Fruit fly (Drosophila melanogaster) whole organism, prepupa: ENCODE results near the gene Polr2G.

Experiments
- Blimp-1 ChIP-seq: fragments of 200-800 bp; sonication (Bioruptor generic); optimal IDR thresholded peaks from 3 replicates; lab custom pipeline; 2017; ENCODE audit warnings: missing biosample characterization, missing genetic modification characterization, mild to moderate bottlenecking, moderate library complexity, missing genetic modification reagents
- CG10631 ChIP-seq: fragments of 200-800 bp; sonication (Bioruptor generic); optimal IDR thresholded peaks from 2 replicates; lab custom pipeline; 2016; ENCODE audit warnings: missing biosample characterization, missing genetic modification characterization
- CG11902 ChIP-seq: fragments of 200-800 bp; sonication (Bioruptor generic); optimal IDR thresholded peaks from 3 replicates; lab custom pipeline; 2016; ENCODE audit warnings: missing biosample characterization, missing genetic modification characterization
- CG15336 ChIP-seq: fragments of 200-800 bp; sonication (Bioruptor generic); IDR thresholded peaks from 2 replicates; pipeline ENCODE4 v1.3.6; 2022; ENCODE audit warnings: missing biosample characterization, missing genetic modification characterization
- CG1621 ChIP-seq: fragments of 200-800 bp; sonication (Bioruptor generic); optimal IDR thresholded peaks from 3 replicates; lab custom pipeline; 2018; ENCODE audit warnings: missing biosample characterization, mild to moderate bottlenecking, missing genetic modification characterization
- CG3032 ChIP-seq: fragments of 200-800 bp; optimal IDR thresholded peaks from 2 replicates; lab custom pipeline; 2019; ENCODE audit warnings: missing biosample characterization, mild to moderate bottlenecking, missing genetic modification characterization, moderate library complexity
- CG31627 ChIP-seq: fragments of 200-800 bp; sonication (Bioruptor generic); optimal IDR thresholded peaks from 3 replicates; lab custom pipeline; 2016; ENCODE audit warnings: missing biosample characterization, missing genetic modification characterization
- CG32006 ChIP-seq: fragments of 200-800 bp; sonication (Bioruptor generic); optimal IDR thresholded peaks from 3 replicates; lab custom pipeline; 2017; ENCODE audit warnings: missing biosample characterization, mild to moderate bottlenecking, missing genetic modification characterization
- CG34406 ChIP-seq: fragments of 200-800 bp; sonication (Bioruptor generic); optimal IDR thresholded peaks from 3 replicates; lab custom pipeline; 2016; ENCODE audit warnings: missing biosample characterization, missing genetic modification characterization
- CG3919 ChIP-seq: fragments of 200-800 bp; sonication (Bioruptor generic); optimal IDR thresholded peaks from 3 replicates; lab custom pipeline; 2016; ENCODE audit warnings: missing biosample characterization, missing genetic modification characterization
- CG4318 ChIP-seq: fragments of 200-800 bp; sonication (Bioruptor generic); optimal IDR thresholded peaks from 3 replicates; lab custom pipeline; 2017; ENCODE audit warnings: missing biosample characterization, mild to moderate bottlenecking, missing genetic modification characterization
- CG6163 ChIP-seq: fragments of 200-800 bp; sonication (Bioruptor generic); IDR thresholded peaks from 3 replicates; pipeline ENCODE4 v1.3.6; 2022; ENCODE audit warnings: missing biosample characterization, missing genetic modification characterization
- CG6276 ChIP-seq: fragments of 200-800 bp; sonication (Bioruptor generic); optimal IDR thresholded peaks from 2 replicates; lab custom pipeline; 2017; ENCODE audit warnings: missing biosample characterization, mild to moderate bottlenecking, missing genetic modification characterization
- CG6792 ChIP-seq: fragments of 200-800 bp; sonication (Bioruptor generic); optimal IDR thresholded peaks from 3 replicates; lab custom pipeline; 2016; ENCODE audit warnings: missing biosample characterization, missing genetic modification characterization
- CG6808 ChIP-seq: fragments of 200-800 bp; sonication (Bioruptor generic); optimal IDR thresholded peaks from 3 replicates; lab custom pipeline; 2017; ENCODE audit warnings: missing biosample characterization, missing genetic modification characterization, mild to moderate bottlenecking, moderate library complexity, missing genetic modification reagents
- CG6854 ChIP-seq: fragments of 200-800 bp; sonication (Bioruptor generic); optimal IDR thresholded peaks from 2 replicates; lab custom pipeline; 2017; ENCODE audit warnings: missing biosample characterization, mild to moderate bottlenecking, missing genetic modification characterization
- CG7368 ChIP-seq: fragments of 200-800 bp; sonication (Bioruptor generic); optimal IDR thresholded peaks from 3 replicates; lab custom pipeline; 2016; ENCODE audit warnings: missing biosample characterization, missing genetic modification characterization
- CG8319 ChIP-seq: fragments of 200-800 bp; sonication (Bioruptor generic); optimal IDR thresholded peaks from 3 replicates; lab custom pipeline; 2016; ENCODE audit warnings: missing biosample characterization, missing genetic modification characterization
- CG8632 ChIP-seq: fragments of 200-800 bp; sonication (Bioruptor generic); optimal IDR thresholded peaks from 3 replicates; lab custom pipeline; 2016; ENCODE audit warnings: missing biosample characterization, missing genetic modification characterization
- CG9139 ChIP-seq: fragments of 200-800 bp; sonication (Bioruptor generic); optimal IDR thresholded peaks from 3 replicates; lab custom pipeline; 2017; ENCODE audit warnings: missing biosample characterization, mild to moderate bottlenecking, missing genetic modification characterization
- Eip75B ChIP-seq: fragments of 200-800 bp; sonication (Bioruptor generic); optimal IDR thresholded peaks from 3 replicates; lab custom pipeline; 2016; ENCODE audit warnings: missing biosample characterization, missing genetic modification characterization
- Eip78C ChIP-seq: fragments of 200-800 bp; sonication (Bioruptor generic); peaks from one replicate; lab custom pipeline; 2016; ENCODE audit warnings: missing biosample characterization, missing genetic modification characterization
- Eip93F ChIP-seq: fragments of 200-800 bp; sonication (Bioruptor generic); optimal IDR thresholded peaks from 2 replicates; lab custom pipeline; 2016; ENCODE audit warnings: missing biosample characterization, mild to moderate bottlenecking, missing genetic modification characterization
- Ets21C ChIP-seq: fragments of 200-800 bp; sonication (Bioruptor generic); optimal IDR thresholded peaks from 3 replicates; lab custom pipeline; 2016; ENCODE audit warnings: missing biosample characterization, missing genetic modification characterization
- Hr39 ChIP-seq: fragments of 200-800 bp; sonication (Bioruptor generic); optimal IDR thresholded peaks from 2 replicates; lab custom pipeline; 2016; ENCODE audit warnings: missing biosample characterization, missing genetic modification characterization
- Hr4 ChIP-seq: fragments of 200-800 bp; sonication (Bioruptor generic); optimal IDR thresholded peaks from 3 replicates; lab custom pipeline; 2016; ENCODE audit warnings: missing biosample characterization, missing genetic modification characterization
- Met ChIP-seq: fragments of 200-800 bp; sonication (Bioruptor generic); optimal IDR thresholded peaks from 3 replicates; lab custom pipeline; 2016; ENCODE audit warnings: missing biosample characterization, missing genetic modification characterization
- Smox ChIP-seq: fragments of 200-800 bp; sonication (Bioruptor generic); optimal IDR thresholded peaks from 3 replicates; lab custom pipeline; 2016; ENCODE audit warnings: missing biosample characterization, missing genetic modification characterization
- Sox14 ChIP-seq: fragments of 200-800 bp; sonication (Bioruptor generic); optimal IDR thresholded peaks from 3 replicates; lab custom pipeline; 2016; ENCODE audit warnings: missing biosample characterization, missing genetic modification characterization
- achi ChIP-seq: fragments of 200-800 bp; sonication (Bioruptor generic); optimal IDR thresholded peaks from 3 replicates; lab custom pipeline; 2016; ENCODE audit warnings: missing biosample characterization, missing genetic modification characterization
- cyc ChIP-seq: fragments of 200-800 bp; sonication (Bioruptor generic); optimal IDR thresholded peaks from 3 replicates; lab custom pipeline; 2016; ENCODE audit warnings: missing biosample characterization, missing genetic modification characterization
- dac ChIP-seq: fragments of 200-800 bp; sonication (Bioruptor generic); optimal IDR thresholded peaks from 2 replicates; lab custom pipeline; 2017; ENCODE audit warnings: missing biosample characterization, mild to moderate bottlenecking, missing genetic modification characterization
- dsx ChIP-seq: fragments of 200-800 bp; optimal IDR thresholded peaks from 3 replicates; lab custom pipeline; 2019; ENCODE audit warnings: missing biosample characterization, mild to moderate bottlenecking, missing genetic modification characterization, moderate library complexity; ENCODE audit not compliant: poor library complexity, severe bottlenecking
- eg ChIP-seq: fragments of 200-800 bp; sonication (Bioruptor generic); IDR thresholded peaks from 3 replicates; pipeline ENCODE4 v1.3.6; 2022; ENCODE audit warnings: missing biosample characterization, missing genetic modification characterization
- esn ChIP-seq: fragments of 200-800 bp; sonication (Bioruptor generic); optimal IDR thresholded peaks from 2 replicates; lab custom pipeline; 2016; ENCODE audit warnings: missing biosample characterization, mild to moderate bottlenecking, missing genetic modification characterization, moderate library complexity
- fd85E ChIP-seq: fragments of 200-800 bp; sonication (Bioruptor generic); optimal IDR thresholded peaks from 3 replicates; lab custom pipeline; 2016; ENCODE audit warnings: missing biosample characterization, missing genetic modification characterization
- lz ChIP-seq: fragments of 200-800 bp; sonication (Bioruptor generic); optimal IDR thresholded peaks from 3 replicates; lab custom pipeline; 2016; ENCODE audit warnings: missing biosample characterization, missing genetic modification characterization
- salr ChIP-seq, 2 experiments: fragments of 200-800 bp; sonication (Bioruptor generic); optimal IDR thresholded peaks; 3 replicates each; lab custom pipeline; 2016 to 2018; ENCODE audit warnings: missing biosample characterization in 2 of 2, missing genetic modification characterization in 2 of 2, mild to moderate bottlenecking in 1 of 2
- ss ChIP-seq, 2 experiments: fragments of 200-800 bp; sonication (Bioruptor generic); optimal IDR thresholded peaks; 2 replicates in 1 of 2; 3 replicates in 1 of 2; lab custom pipeline; 2017 to 2018; ENCODE audit warnings: mild to moderate bottlenecking in 2 of 2, missing biosample characterization in 2 of 2, missing genetic modification characterization in 2 of 2, moderate library complexity in 1 of 2
- svp ChIP-seq: fragments of 200-800 bp; sonication (Bioruptor generic); peaks from one replicate; lab custom pipeline; 2016; ENCODE audit warnings: missing biosample characterization, missing genetic modification characterization
- vri ChIP-seq: fragments of 200-800 bp; sonication (Bioruptor generic); optimal IDR thresholded peaks from 3 replicates; lab custom pipeline; 2016; ENCODE audit warnings: missing biosample characterization, mild to moderate bottlenecking, missing genetic modification characterization

Gene Polr2G

DNA sequence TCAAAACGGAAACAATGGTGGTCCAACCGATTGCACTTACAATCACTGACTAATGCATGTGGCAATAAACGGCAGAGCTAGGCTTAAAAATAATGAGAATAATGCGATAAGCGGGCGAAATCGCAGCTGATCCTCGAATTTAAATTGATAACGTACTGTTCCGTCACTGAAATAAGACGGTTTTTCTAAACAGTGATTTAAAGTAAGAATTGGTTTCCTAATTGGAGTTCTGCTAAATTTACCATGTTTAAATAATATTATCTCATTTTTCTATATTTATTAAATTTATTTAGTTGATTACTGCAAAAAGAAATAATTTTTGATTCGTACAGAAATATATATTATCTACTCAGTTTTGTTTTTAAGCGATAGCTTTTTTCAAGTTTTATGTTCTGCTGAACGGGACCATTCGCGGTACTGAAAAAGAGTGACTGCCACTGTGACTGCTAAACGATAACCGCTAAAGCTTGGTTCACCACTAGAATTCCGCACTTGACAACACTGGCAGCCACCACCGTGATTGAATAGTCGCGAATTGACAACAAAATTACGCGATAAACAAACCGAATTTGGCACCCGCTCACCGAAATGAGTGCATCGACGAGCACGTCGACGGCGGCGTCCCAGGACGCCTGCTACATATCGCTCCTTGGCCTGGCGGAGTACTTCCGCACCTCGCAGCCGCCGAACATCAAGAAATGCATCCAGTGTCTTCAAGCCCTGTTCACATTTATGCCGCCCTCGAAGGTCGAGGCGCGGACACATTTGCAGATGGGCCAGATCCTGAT is 14.1 kb downstream of the Polr2G start, which contains the start of the genes Spn88Eb and Mau2 (continued):
- TF ChIP-seq Sox14 (GFP tag; lab: Kevin White, UChicago): peak; percentile 49
- TF ChIP-seq esn (GFP tag; lab: Kevin White, UChicago): peak; percentile 52
- peak; percentile 70 for TF ChIP-seq eg (GFP tag; lab: Robert Waterston, UW)
- no peak for TF ChIP-seq achi (GFP tag; lab: Kevin White, UChicago)
- TF ChIP-seq Ets21C (GFP tag; lab: Kevin White, UChicago): no peak
- TF ChIP-seq Met: no peak
- TF ChIP-seq svp (GFP tag; lab: Kevin White, UChicago): no peak
- TF ChIP-seq CG10631 (GFP tag; lab: Kevin White, UChicago): no peak
- TF ChIP-seq Eip93F: peak; percentile 33
- peak; percentile 8 for TF ChIP-seq CG6792 (GFP tag; lab: Kevin White, UChicago)
- TF ChIP-seq, all 60 proteins: peak for 12

DNA sequence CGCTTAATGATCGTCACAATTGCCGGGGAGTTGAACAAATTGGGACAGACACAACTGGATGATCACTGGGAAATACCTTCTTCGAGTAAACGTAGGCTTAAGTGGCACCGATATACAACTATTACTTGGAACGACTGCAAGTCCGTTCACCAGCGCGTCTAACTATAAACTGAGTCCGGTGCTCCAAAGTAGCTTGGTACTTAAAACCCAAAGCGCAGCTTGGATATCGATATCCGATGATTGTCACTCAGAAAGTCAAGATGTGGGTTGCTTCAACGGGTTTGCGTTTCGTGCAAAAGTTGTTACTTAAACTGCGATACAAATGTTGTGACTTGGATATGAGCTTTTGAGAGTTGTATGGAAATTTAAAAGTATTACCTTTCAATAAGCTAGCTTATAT is 16.7 kb downstream of the Polr2G start, which contains the start of gene Spn88Ea:
Gene Spn88Ea, minus strand, starts transcription at position 175 of the 400 bp plus-strand sequence.
- peak; percentile 25 for TF ChIP-seq CG3919 (GFP tag; lab: Kevin White, UChicago)
- no peak for TF ChIP-seq CG7368 (GFP tag; lab: Kevin White, UChicago)
- TF ChIP-seq CG9139 (GFP tag; lab: Kevin White, UChicago): no peak
- no peak for TF ChIP-seq Hr4 (GFP tag; lab: Kevin White, UChicago)
- TF ChIP-seq eg (GFP tag; lab: Robert Waterston, UW): peak; percentile 46; the same call in 1 of the 3 replicates
- peak; percentile 13 for TF ChIP-seq dsx (GFP tag; lab: Kevin White, UChicago)
- peak; percentile 1 for TF ChIP-seq lz (GFP tag; lab: Kevin White, UChicago)
- TF ChIP-seq Eip78C: peak; percentile 59
- peak; percentile 35; the same call in 1 of the 2 replicates for TF ChIP-seq CG15336 (GFP tag; lab: Robert Waterston, UW)
- TF ChIP-seq Eip75B: no peak
- peak; percentile 37; the same call in 2 of the 3 replicates for TF ChIP-seq CG6163 (GFP tag; lab: Robert Waterston, UW)
- peak; percentile 5 for TF ChIP-seq CG1621 (tag; lab: Kevin White, UChicago)
- TF ChIP-seq, all 60 proteins: peak for 8

DNA sequence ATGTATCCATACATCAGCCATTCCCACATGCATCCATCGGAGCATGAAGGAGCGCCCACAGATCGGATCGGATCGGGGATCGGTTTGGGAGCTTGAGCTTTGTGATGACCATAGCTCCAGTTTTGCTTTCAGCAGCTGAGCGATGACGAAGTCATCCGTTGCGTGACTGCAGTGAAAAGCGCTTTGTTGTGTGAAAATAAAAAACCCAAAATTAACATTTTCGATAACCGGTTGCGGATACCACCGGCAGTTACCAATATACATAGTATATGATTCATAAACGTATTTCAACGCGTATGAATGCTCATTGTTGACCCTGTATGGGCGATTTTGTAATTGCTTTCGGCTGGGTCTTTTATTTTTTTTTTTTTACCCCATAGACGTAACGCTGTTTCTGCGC is 17.8 kb downstream of the Polr2G start:
- TF ChIP-seq CG6854 (GFP tag; lab: Kevin White, UChicago): peak; percentile 42
- TF ChIP-seq eg (GFP tag; lab: Robert Waterston, UW): 0 out of 3 replicates have a peak, but pooled peaks have one; percentile 44
- no peak for TF ChIP-seq lz (GFP tag; lab: Kevin White, UChicago)
- peak; percentile 32 for TF ChIP-seq vri
- TF ChIP-seq Blimp-1 (GFP tag; lab: Kevin White, UChicago): peak; percentile 77
- TF ChIP-seq ss (GFP tag; optimal IDR thresholded peaks at IDR 0.05; lab: Kevin White, UChicago): peak in 1 of 2 experiments; percentile 65
- TF ChIP-seq achi (GFP tag; lab: Kevin White, UChicago): no peak

DNA sequence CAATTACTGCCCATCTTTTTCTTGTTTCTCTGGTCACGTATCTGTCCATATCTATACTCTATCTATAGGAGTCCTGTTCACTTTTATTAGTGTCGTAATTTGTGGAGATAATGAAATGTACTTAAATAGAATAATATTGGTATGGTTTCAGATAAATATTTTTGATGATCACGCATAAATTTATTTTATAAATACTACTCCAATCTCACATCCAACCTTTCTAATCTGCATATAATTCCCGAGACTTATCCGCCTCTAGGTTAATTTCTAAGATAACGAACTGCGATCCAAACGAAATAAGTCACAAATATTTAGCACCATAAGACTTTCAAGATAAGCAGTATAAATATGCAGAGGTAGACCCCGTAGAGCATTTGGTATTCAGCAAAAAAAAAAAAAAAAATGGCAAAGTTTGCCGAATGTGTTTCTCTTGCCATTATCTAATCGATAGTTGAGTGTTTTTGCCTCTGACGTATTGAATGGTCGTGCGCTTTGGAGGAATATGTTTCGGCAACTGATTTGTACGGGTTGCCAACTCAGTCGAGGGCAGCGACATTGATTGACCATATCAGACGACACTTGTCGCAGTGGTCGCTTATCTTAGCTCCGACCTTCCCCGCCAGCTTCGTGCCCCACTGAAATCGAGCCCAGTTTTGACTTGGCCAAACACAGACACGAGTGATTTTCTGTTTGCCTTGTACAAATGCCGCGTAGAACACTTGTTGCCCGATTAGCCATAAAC is 24.8 kb downstream of the Polr2G start:
- TF ChIP-seq Hr39 (no peak), Smox (no peak), cyc (GFP tag; lab: Kevin White, UChicago) (no peak), svp (GFP tag; lab: Kevin White, UChicago) (no peak), CG6792 (GFP tag; lab: Kevin White, UChicago) (no peak), salr (GFP tag; optimal IDR thresholded peaks at IDR 0.05; lab: Kevin White, UChicago) (no peak), CG8319 (no peak), CG3032 (tag; lab: Kevin White, UChicago) (no peak), CG6163 (GFP tag; lab: Robert Waterston, UW) (no peak), dac (GFP tag; lab: Kevin White, UChicago) (no peak), CG31627 (GFP tag; lab: Kevin White, UChicago) (no peak), Eip78C (peak; percentile 56), esn (GFP tag; lab: Kevin White, UChicago) (no peak), Eip75B (no peak), CG6276 (no peak), CG6808 (GFP tag; lab: Kevin White, UChicago) (no peak), CG32006 (peak; percentile 23), CG4318 (no peak), CG34406 (GFP tag; lab: Kevin White, UChicago) (no peak), Hr4 (GFP tag; lab: Kevin White, UChicago) (peak; percentile 45), Eip93F (peak; percentile 18), CG3919 (GFP tag; lab: Kevin White, UChicago) (no peak), CG8632 (GFP tag; lab: Kevin White, UChicago) (no peak), CG6854 (GFP tag; lab: Kevin White, UChicago) (no peak), fd85E (GFP tag; lab: Kevin White, UChicago) (no peak), CG11902 (no peak)
